Fruit fly (Drosophila melanogaster) whole organism, prepupa: Measurements from ENCODE around the gene CG3168.

ENCODE experiments used
- CG34406 ChIP-seq: fragments of 200-800 bp; sonication (Bioruptor generic); optimal IDR thresholded peaks from 3 replicates; lab custom pipeline; 2016; ENCODE audit warnings: missing biosample characterization, missing genetic modification characterization
- Hr39 ChIP-seq: fragments of 200-800 bp; sonication (Bioruptor generic); optimal IDR thresholded peaks from 2 replicates; lab custom pipeline; 2016; ENCODE audit warnings: missing biosample characterization, missing genetic modification characterization
- Smox ChIP-seq: fragments of 200-800 bp; sonication (Bioruptor generic); optimal IDR thresholded peaks from 3 replicates; lab custom pipeline; 2016; ENCODE audit warnings: missing biosample characterization, missing genetic modification characterization

DNA sequence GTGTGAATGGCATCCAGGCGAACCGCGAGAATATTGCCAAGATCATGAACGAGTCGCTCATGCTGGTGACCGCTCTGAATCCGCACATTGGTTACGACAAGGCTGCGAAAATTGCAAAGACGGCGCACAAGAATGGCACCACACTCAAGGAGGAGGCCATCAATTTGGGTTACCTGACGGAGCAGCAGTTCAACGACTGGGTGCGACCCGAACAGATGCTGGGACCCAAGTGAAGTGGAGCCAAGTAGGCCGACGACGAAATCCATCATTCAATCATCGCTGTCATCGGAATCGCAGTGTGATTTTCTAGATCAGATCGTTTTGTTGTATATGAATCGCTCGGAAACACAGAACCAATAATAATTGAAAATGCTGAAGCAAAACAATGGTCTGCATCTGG, 58.3 kb downstream of the CG3168 start, which contains the start of gene Fum2:
- TF ChIP-seq Smox (no peak), CG34406 (no peak), Hr39 (no peak)
